Worm (Caenorhabditis elegans) whole organism, L4/young adult: ENCODE measurements around the gene fbxc-36.

Source experiments
- W03F9.2 ChIP-seq: fragments of 150-350 bp; optimal IDR thresholded peaks from 2 replicates; lab custom pipeline; 2014; ENCODE audit warnings: missing biosample characterization, missing genetic modification characterization
- him-1 ChIP-seq: sonication (generic microtip); optimal IDR thresholded peaks from 2 replicates; lab custom pipeline; 2016; ENCODE audit warnings: missing genotype, missing genetic modification reagents, missing genetic modification characterization, missing compliant biosample characterization

- TF ChIP-seq him-1 (tag; lab: Kevin White, UChicago) (no peak), W03F9.2 (tag; lab: Kevin White, UChicago) (no peak)
These were observed 42.1 kb downstream of the fbxc-36 start, which contains the start of gene srh-274 for ce11 chrII:982842-983241.
